Worm (Caenorhabditis elegans) whole organism, mixed stage, embryonic: Measurements from ENCODE around the gene K08E4.8.

Experiments
- M03D4.4 ChIP-seq: sonication (generic microtip); optimal IDR thresholded peaks from 2 replicates; lab custom pipeline; 2017; ENCODE audit warnings: mild to moderate bottlenecking, missing genetic modification characterization, missing compliant biosample characterization
- bed-3 ChIP-seq: fragments of 200-800 bp; sonication (Bioruptor generic); optimal IDR thresholded peaks from 3 replicates; lab custom pipeline; 2018; ENCODE audit warnings: mild to moderate bottlenecking, missing genetic modification characterization, moderate library complexity, missing compliant biosample characterization
- blmp-1 ChIP-seq: fragments of 150-350 bp; optimal IDR thresholded peaks from 2 replicates; lab custom pipeline; 2014; ENCODE audit warnings: missing biosample characterization, missing genetic modification characterization
- ceh-39 ChIP-seq: fragments of 150-350 bp; optimal IDR thresholded peaks from 2 replicates; lab custom pipeline; 2014; ENCODE audit warnings: missing biosample characterization, missing genetic modification characterization
- ceh-43 ChIP-seq: fragments of 200-800 bp; sonication (Bioruptor generic); optimal IDR thresholded peaks from 2 replicates; lab custom pipeline; 2018; ENCODE audit warnings: mild to moderate bottlenecking, missing genetic modification characterization, moderate library complexity, missing compliant biosample characterization
- ceh-83 ChIP-seq: fragments of 200-800 bp; sonication (Bioruptor generic); optimal IDR thresholded peaks from 2 replicates; lab custom pipeline; 2018; ENCODE audit warnings: mild to moderate bottlenecking, missing genetic modification characterization, missing compliant biosample characterization
- ces-1 ChIP-seq: fragments of 150-350 bp; optimal IDR thresholded peaks from 2 replicates; lab custom pipeline; 2014; ENCODE audit warnings: missing biosample characterization, missing genetic modification reagents, missing genetic modification characterization
- cnd-1 ChIP-seq: fragments of 200-800 bp; sonication (Bioruptor generic); optimal IDR thresholded peaks from 2 replicates; lab custom pipeline; 2018; ENCODE audit warnings: mild to moderate bottlenecking, missing genetic modification characterization, missing compliant biosample characterization
- drap-1 ChIP-seq: fragments of 200-800 bp; sonication (Bioruptor generic); optimal IDR thresholded peaks from 3 replicates; lab custom pipeline; 2018; ENCODE audit warnings: mild to moderate bottlenecking, missing genetic modification characterization, missing compliant biosample characterization
- elt-1 ChIP-seq: sonication (generic microtip); optimal IDR thresholded peaks from 2 replicates; lab custom pipeline; 2017; ENCODE audit warnings: missing genetic modification characterization, mild to moderate bottlenecking, missing compliant biosample characterization, antibody characterized with exemption, moderate library complexity, borderline replicate concordance; ENCODE audit not compliant: insufficient read depth
- elt-3 ChIP-seq: fragments of 150-350 bp; optimal IDR thresholded peaks from 2 replicates; lab custom pipeline; 2014; ENCODE audit warnings: missing biosample characterization, missing genetic modification characterization
- flh-1 ChIP-seq: fragments of 200-800 bp; sonication (Bioruptor generic); optimal IDR thresholded peaks from 2 replicates; lab custom pipeline; 2018; ENCODE audit warnings: mild to moderate bottlenecking, missing genetic modification characterization, moderate library complexity, missing compliant biosample characterization
- ham-2 ChIP-seq: fragments of 200-800 bp; sonication (Bioruptor generic); optimal IDR thresholded peaks from 2 replicates; lab custom pipeline; 2018; ENCODE audit warnings: mild to moderate bottlenecking, missing genetic modification characterization, missing compliant biosample characterization
- hlh-1 ChIP-seq: fragments of 150-350 bp; optimal IDR thresholded peaks from 2 replicates; lab custom pipeline; 2014; ENCODE audit warnings: missing biosample characterization, missing genetic modification reagents, missing genetic modification characterization
- lin-13 ChIP-seq: fragments of 150-350 bp; optimal IDR thresholded peaks from 2 replicates; lab custom pipeline; 2014; ENCODE audit warnings: missing biosample characterization, missing genetic modification characterization
- lin-32 ChIP-seq: fragments of 200-800 bp; sonication (Bioruptor generic); optimal IDR thresholded peaks from 2 replicates; lab custom pipeline; 2018; ENCODE audit warnings: mild to moderate bottlenecking, missing genetic modification characterization, missing compliant biosample characterization
- lsy-2 ChIP-seq: fragments of 150-350 bp; optimal IDR thresholded peaks from 2 replicates; lab custom pipeline; 2014; ENCODE audit warnings: missing biosample characterization, missing genetic modification characterization
- mab-5 ChIP-seq: fragments of 150-350 bp; optimal IDR thresholded peaks from 2 replicates; lab custom pipeline; 2014; ENCODE audit warnings: missing biosample characterization, missing genetic modification characterization
- mep-1 ChIP-seq: fragments of 150-350 bp; optimal IDR thresholded peaks from 2 replicates; lab custom pipeline; 2017; ENCODE audit warnings: missing biosample characterization, missing genetic modification reagents, missing genetic modification characterization, inconsistent platforms
- mls-2 ChIP-seq: sonication (generic microtip); optimal IDR thresholded peaks from 2 replicates; lab custom pipeline; 2016; ENCODE audit warnings: mild to moderate bottlenecking, missing genetic modification characterization, moderate library complexity, missing compliant biosample characterization
- nhr-12 ChIP-seq: fragments of 150-350 bp; optimal IDR thresholded peaks from 2 replicates; lab custom pipeline; 2014; ENCODE audit warnings: missing biosample characterization, missing genetic modification characterization
- nhr-2 ChIP-seq: fragments of 150-350 bp; optimal IDR thresholded peaks from 2 replicates; lab custom pipeline; 2014; ENCODE audit warnings: missing biosample characterization, missing genetic modification characterization
- nhr-237 ChIP-seq: fragments of 150-350 bp; optimal IDR thresholded peaks from 2 replicates; lab custom pipeline; 2014; ENCODE audit warnings: missing biosample characterization, missing genetic modification characterization
- nhr-28 ChIP-seq: fragments of 150-350 bp; optimal IDR thresholded peaks from 2 replicates; lab custom pipeline; 2014; ENCODE audit warnings: missing biosample characterization, missing genetic modification characterization
- nhr-76 ChIP-seq: sonication (generic microtip); optimal IDR thresholded peaks from 2 replicates; lab custom pipeline; 2017; ENCODE audit warnings: missing biosample characterization, missing genetic modification characterization
- pha-4 ChIP-seq: fragments of 150-350 bp; optimal IDR thresholded peaks from 2 replicates; lab custom pipeline; 2018; ENCODE audit warnings: missing biosample characterization, missing genetic modification reagents, missing genetic modification characterization
- sem-2 ChIP-seq: fragments of 200-800 bp; sonication (Bioruptor generic); optimal IDR thresholded peaks from 2 replicates; lab custom pipeline; 2018; ENCODE audit warnings: mild to moderate bottlenecking, missing genetic modification characterization, missing compliant biosample characterization
- sptf-1 ChIP-seq: sonication (generic microtip); optimal IDR thresholded peaks from 2 replicates; lab custom pipeline; 2017; ENCODE audit warnings: mild to moderate bottlenecking, missing genetic modification characterization, moderate library complexity, missing compliant biosample characterization
- tbx-8 ChIP-seq: fragments of 200-800 bp; sonication (Bioruptor generic); optimal IDR thresholded peaks from 2 replicates; lab custom pipeline; 2018; ENCODE audit warnings: mild to moderate bottlenecking, missing genetic modification characterization, moderate library complexity, missing compliant biosample characterization
- unc-120 ChIP-seq: sonication (generic microtip); optimal IDR thresholded peaks from 2 replicates; lab custom pipeline; 2017; ENCODE audit warnings: missing genetic modification characterization, missing compliant biosample characterization; ENCODE audit not compliant: poor library complexity, severe bottlenecking
- unc-39 ChIP-seq: fragments of 150-350 bp; optimal IDR thresholded peaks from 2 replicates; lab custom pipeline; 2014; ENCODE audit warnings: missing biosample characterization, missing genetic modification characterization
- unc-62 ChIP-seq: fragments of 150-350 bp; optimal IDR thresholded peaks from 2 replicates; lab custom pipeline; 2014; ENCODE audit warnings: missing biosample characterization, missing genetic modification reagents, missing genetic modification characterization
- zip-8 ChIP-seq: fragments of 150-350 bp; optimal IDR thresholded peaks from 2 replicates; lab custom pipeline; 2014; ENCODE audit warnings: missing biosample characterization, missing genetic modification characterization
- ztf-11 ChIP-seq: fragments of 150-350 bp; optimal IDR thresholded peaks from 2 replicates; lab custom pipeline; 2014; ENCODE audit warnings: missing biosample characterization, missing genetic modification characterization

K08E4.8 gene

ce11 chrIV:12040431-12040830, 20.7 kb downstream of the K08E4.8 start:
- no peak for TF ChIP-seq lin-13 (tag; lab: Kevin White, UChicago)
- no peak for TF ChIP-seq ham-2 (GFP tag; lab: Kevin White, UChicago)
- TF ChIP-seq pha-4 (tag; lab: Kevin White, UChicago) = no peak
- TF ChIP-seq unc-62 (GFP tag; lab: Kevin White, UChicago) = no peak
- no peak for TF ChIP-seq nhr-237 (tag; lab: Kevin White, UChicago)
- no peak for TF ChIP-seq lsy-2 (tag; lab: Kevin White, UChicago)
- TF ChIP-seq, all 35 proteins: peak for 0

ce11 chrIV:12036924-12037323, 24.2 kb downstream of the K08E4.8 start:
- TF ChIP-seq elt-1 (tag; lab: Kevin White, UChicago) (no peak), lsy-2 (tag; lab: Kevin White, UChicago) (no peak), ceh-83 (GFP tag; lab: Kevin White, UChicago) (no peak), unc-39 (tag; lab: Kevin White, UChicago) (no peak), ceh-39 (tag; lab: Kevin White, UChicago) (no peak), tbx-8 (no peak), nhr-237 (tag; lab: Kevin White, UChicago) (no peak), ces-1 (no peak), ham-2 (GFP tag; lab: Kevin White, UChicago) (no peak), unc-62 (GFP tag; lab: Kevin White, UChicago) (no peak), lin-13 (tag; lab: Kevin White, UChicago) (no peak)

DNA sequence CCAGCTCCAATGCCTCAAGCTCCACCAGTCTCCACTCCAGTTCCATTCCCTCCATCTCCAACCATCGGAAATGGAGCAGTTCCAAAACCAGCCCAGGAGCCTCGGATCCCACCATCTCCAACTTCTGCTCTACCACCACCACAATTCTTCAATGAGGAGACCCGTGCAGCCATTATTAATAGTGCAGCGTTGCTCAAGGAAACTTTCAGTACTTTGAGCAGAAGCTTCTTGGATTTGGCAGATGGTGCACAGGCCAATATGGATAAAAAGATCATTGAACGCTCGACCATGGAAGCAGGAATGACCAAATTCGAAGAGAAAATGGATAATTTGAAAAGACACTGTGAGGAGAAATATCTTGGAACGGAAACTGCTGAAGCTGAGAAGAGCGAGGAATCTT, 25.7 kb downstream of the K08E4.8 start:
- no peak for TF ChIP-seq mls-2 (tag; lab: Kevin White, UChicago)

ce11 chrIV:12034776-12035175, 26.4 kb downstream of the K08E4.8 start:
- TF ChIP-seq elt-1 (tag; lab: Kevin White, UChicago) = no peak
- TF ChIP-seq ceh-83 (GFP tag; lab: Kevin White, UChicago) = no peak
- TF ChIP-seq nhr-12 (tag; lab: Kevin White, UChicago) = no peak
- no peak for TF ChIP-seq unc-62 (GFP tag; lab: Kevin White, UChicago)
- TF ChIP-seq mls-2 (tag; lab: Kevin White, UChicago) = no peak
- no peak for TF ChIP-seq sem-2 (GFP tag; lab: Kevin White, UChicago)
- no peak for TF ChIP-seq nhr-76 (tag; lab: Kevin White, UChicago)
- TF ChIP-seq nhr-28 = no peak
- no peak for TF ChIP-seq ceh-43
- no peak for TF ChIP-seq ceh-39 (tag; lab: Kevin White, UChicago)
- TF ChIP-seq sptf-1 (tag; lab: Kevin White, UChicago) = no peak
- no peak for TF ChIP-seq unc-39 (tag; lab: Kevin White, UChicago)
- TF ChIP-seq lin-32 (GFP tag; lab: Kevin White, UChicago) = no peak
- no peak for TF ChIP-seq M03D4.4 (tag; lab: Kevin White, UChicago)
- no peak for TF ChIP-seq unc-120 (tag; lab: Kevin White, UChicago)
- TF ChIP-seq bed-3 = no peak
- no peak for TF ChIP-seq lin-13 (tag; lab: Kevin White, UChicago)
- no peak for TF ChIP-seq mep-1 (tag; lab: Kevin White, UChicago)
- TF ChIP-seq flh-1 (GFP tag; lab: Kevin White, UChicago) = no peak
- no peak for TF ChIP-seq cnd-1 (tag; lab: Kevin White, UChicago)

ce11 chrIV:12033985-12034384, 27.1 kb downstream of the K08E4.8 start, which contains the start of gene sqst-1:
TSS of gene sqst-1 (plus strand) at chrIV:12034282.
- TF ChIP-seq ztf-11 (tag; lab: Kevin White, UChicago) = no peak
- TF ChIP-seq lin-13 (tag; lab: Kevin White, UChicago) = no peak
- TF ChIP-seq, all 35 proteins: peak for 0

DNA sequence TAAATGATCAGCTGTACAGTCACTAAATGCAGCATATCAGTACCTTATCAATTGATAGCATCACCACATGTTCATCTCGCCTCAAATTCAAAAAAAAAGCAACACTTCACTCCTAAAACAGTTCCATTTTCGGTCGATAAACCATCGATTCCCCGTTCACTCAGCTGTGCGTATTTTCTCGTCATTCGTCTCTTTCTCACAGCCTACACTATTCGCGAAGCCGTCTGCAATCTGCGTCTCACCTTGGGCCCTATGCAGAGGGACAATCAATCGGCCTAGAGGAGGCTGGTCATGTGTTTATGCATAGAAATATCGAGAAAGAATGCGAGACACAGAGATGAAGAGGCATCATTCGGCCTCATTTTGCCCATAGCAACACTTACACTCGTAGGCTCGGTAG, 28.7 kb downstream of the K08E4.8 start:
- TF ChIP-seq nhr-2 (tag; lab: Kevin White, UChicago) (peak; percentile 27), ceh-83 (GFP tag; lab: Kevin White, UChicago) (no peak), unc-62 (GFP tag; lab: Kevin White, UChicago) (peak; percentile 79), blmp-1 (tag; lab: Kevin White, UChicago) (no peak), nhr-76 (tag; lab: Kevin White, UChicago) (no peak), elt-3 (tag; lab: Kevin White, UChicago) (no peak), mab-5 (no peak), ceh-43 (no peak), ces-1 (peak; percentile 55), unc-120 (tag; lab: Kevin White, UChicago) (peak; percentile 68), lin-32 (GFP tag; lab: Kevin White, UChicago) (no peak), nhr-12 (tag; lab: Kevin White, UChicago) (no peak), ceh-39 (tag; lab: Kevin White, UChicago) (peak; percentile 98), pha-4 (tag; lab: Kevin White, UChicago) (peak; percentile 90), ztf-11 (tag; lab: Kevin White, UChicago) (no peak), cnd-1 (tag; lab: Kevin White, UChicago) (peak; percentile 50), drap-1 (GFP tag; lab: Kevin White, UChicago) (peak; percentile 37), sptf-1 (tag; lab: Kevin White, UChicago) (peak; percentile 31), mls-2 (tag; lab: Kevin White, UChicago) (peak; percentile 81), hlh-1 (tag; lab: Kevin White, UChicago) (peak; percentile 76), zip-8 (tag; lab: Kevin White, UChicago) (no peak), tbx-8 (peak; percentile 32), M03D4.4 (tag; lab: Kevin White, UChicago) (no peak), flh-1 (GFP tag; lab: Kevin White, UChicago) (no peak), elt-1 (tag; lab: Kevin White, UChicago) (peak; percentile 11), lin-13 (tag; lab: Kevin White, UChicago) (peak; percentile 54), nhr-28 (no peak), bed-3 (no peak), mep-1 (tag; lab: Kevin White, UChicago) (peak; percentile 65), nhr-237 (tag; lab: Kevin White, UChicago) (peak; percentile 79)
